Worm (Caenorhabditis elegans) whole organism, young adult: ENCODE measurements around the gene rpb-2.

ENCODE experiments used
- ama-1 ChIP-seq, 3 experiments: fragments of 150-350 bp in 1 of 3; sonication (generic microtip) in 2 of 3; optimal IDR thresholded peaks; 2 replicates each; lab custom pipeline; 2014 to 2018; ENCODE audit warnings: missing biosample characterization in 2 of 3, missing genetic modification characterization in 2 of 3, missing genetic modification reagents in 2 of 3
- ceh-100 ChIP-seq: fragments of 200-800 bp; sonication (Bioruptor generic); IDR thresholded peaks from 2 replicates; pipeline ENCODE4 v1.3.6; 2022; ENCODE audit warnings: missing genetic modification reagents, missing genetic modification characterization, missing compliant biosample characterization
- madf-8 ChIP-seq: fragments of 200-800 bp; sonication (Bioruptor generic); conservative IDR thresholded peaks from 2 replicates; pipeline ENCODE4 v1.3.6; 2022; ENCODE audit warnings: missing genetic modification reagents, missing genetic modification characterization, missing compliant biosample characterization
- pbrm-1 ChIP-seq: fragments of 200-800 bp; sonication (Bioruptor generic); IDR thresholded peaks from 2 replicates; pipeline ENCODE4 v1.3.6; 2022; ENCODE audit warnings: missing genetic modification reagents, missing genetic modification characterization, missing compliant biosample characterization
- pha-4 ChIP-seq: fragments of 150-350 bp; sonication (generic microtip); optimal IDR thresholded peaks from 2 replicates; lab custom pipeline; 2014; ENCODE audit warnings: missing biosample characterization, missing genetic modification reagents, missing genetic modification characterization

ce11 chrIII:4950345-4950744 lies 11.0 kb downstream of the rpb-2 start:
- TF ChIP-seq madf-8 (GFP tag; lab: Robert Waterston, UW): no peak
- TF ChIP-seq ama-1 (optimal IDR thresholded peaks at IDR 0.05; lab: Kevin White, UChicago): no peak
- no peak for TF ChIP-seq ama-1 (GFP tag; optimal IDR thresholded peaks at IDR 0.05; lab: Kevin White, UChicago)
- TF ChIP-seq pha-4 (tag; lab: Kevin White, UChicago): no peak
- no peak for TF ChIP-seq pbrm-1 (GFP tag; lab: Robert Waterston, UW)
- TF ChIP-seq ceh-100 (GFP tag; lab: Robert Waterston, UW): no peak
